Worm (Caenorhabditis elegans) whole organism, L3 larva: ENCODE measurements around the gene K10D11.6.

Source experiments
- ceh-9 ChIP-seq: sonication (generic microtip); optimal IDR thresholded peaks from 2 replicates; lab custom pipeline; 2018; ENCODE audit warnings: missing biosample characterization, missing genetic modification characterization
- mdl-1 ChIP-seq: fragments of 150-350 bp; optimal IDR thresholded peaks from 2 replicates; lab custom pipeline; 2014; ENCODE audit warnings: missing biosample characterization, missing genetic modification characterization
- nhr-11 ChIP-seq: fragments of 150-350 bp; optimal IDR thresholded peaks from 2 replicates; lab custom pipeline; 2014; ENCODE audit warnings: missing biosample characterization, missing genetic modification characterization
- nhr-12 ChIP-seq: fragments of 150-350 bp; optimal IDR thresholded peaks from 2 replicates; lab custom pipeline; 2014; ENCODE audit warnings: missing biosample characterization, missing genetic modification characterization
- nhr-76 ChIP-seq: fragments of 150-350 bp; sonication (generic microtip); optimal IDR thresholded peaks from 5 replicates; lab custom pipeline; 2014; ENCODE audit warnings: missing biosample characterization, missing genetic modification characterization
- nhr-77 ChIP-seq: fragments of 150-350 bp; optimal IDR thresholded peaks from 2 replicates; lab custom pipeline; 2014; ENCODE audit warnings: missing biosample characterization, missing genetic modification characterization
- pha-4 ChIP-seq: fragments of 150-350 bp; optimal IDR thresholded peaks from 2 replicates; lab custom pipeline; 2014; ENCODE audit warnings: missing biosample characterization, missing genetic modification reagents, missing genetic modification characterization
- pqm-1 ChIP-seq: fragments of 150-350 bp; optimal IDR thresholded peaks from 2 replicates; lab custom pipeline; 2017; ENCODE audit warnings: missing biosample characterization, missing genetic modification characterization, inconsistent platforms
- zag-1 ChIP-seq: fragments of 150-350 bp; optimal IDR thresholded peaks from 2 replicates; lab custom pipeline; 2014; ENCODE audit warnings: missing biosample characterization, missing genetic modification characterization
- ztf-11 ChIP-seq: fragments of 150-350 bp; optimal IDR thresholded peaks from 2 replicates; lab custom pipeline; 2014; ENCODE audit warnings: missing biosample characterization, missing genetic modification characterization

ce11 chrIV:12946488-12946887 is 42.8 kb downstream of the K10D11.6 start, which contains the start of gene F55G11.1:
- TF ChIP-seq zag-1 (tag; lab: Kevin White, UChicago) (no peak), ceh-9 (no peak), nhr-77 (no peak), nhr-76 (tag; lab: Kevin White, UChicago) (no peak), ztf-11 (tag; lab: Kevin White, UChicago) (no peak), nhr-12 (tag; lab: Kevin White, UChicago) (no peak), nhr-11 (tag; lab: Kevin White, UChicago) (no peak), pqm-1 (tag; lab: Kevin White, UChicago) (no peak), pha-4 (tag; lab: Kevin White, UChicago) (no peak), mdl-1 (no peak)
